Worm (Caenorhabditis elegans): ENCODE measurements around the gene rpl-3.
"Not testable (repeated sequence)": the region's sequence is repeated elsewhere in the genome, so short reads cannot be mapped to it uniquely, and the experiment has no call there.

- not testable (repeated sequence) for TF ChIP-seq dao-5, him-1, W03F9.2 (tag; optimal IDR thresholded peaks at IDR 0.05)
Measured at ce11 chrIII:3852030-3852579, 15.5 kb upstream of the rpl-3 start, which contains the start of gene cyp-25A4.
